Fruit fly (Drosophila melanogaster) whole organism, embryonic: ENCODE results near the gene CG7945.
A peak's percentile ranks its signal among the peaks of the same experiment; 100 is the strongest.

Source experiments
- ATbp ChIP-seq: fragments of 200-800 bp; sonication (Bioruptor generic); optimal IDR thresholded peaks from 2 replicates; lab custom pipeline; 2017; ENCODE audit warnings: missing biosample characterization, mild to moderate bottlenecking, missing genetic modification characterization, missing genetic modification reagents
- Atf-2 ChIP-seq: fragments of 200-800 bp; sonication (Bioruptor generic); optimal IDR thresholded peaks from 2 replicates; lab custom pipeline; 2016; ENCODE audit warnings: missing biosample characterization, missing genetic modification characterization
- Awh ChIP-seq: fragments of 200-800 bp; sonication (Bioruptor generic); IDR thresholded peaks from 2 replicates; pipeline ENCODE4, ENCODE4 v1.3.6; 2022; ENCODE audit warnings: missing biosample characterization, missing genetic modification characterization
- B-H1 ChIP-seq: fragments of 200-800 bp; sonication (Bioruptor generic); IDR thresholded peaks from 3 replicates; pipeline ENCODE4 v1.3.6; 2022; ENCODE audit warnings: missing biosample characterization, missing genetic modification characterization
- CG10979 ChIP-seq: fragments of 200-800 bp; sonication (Bioruptor generic); optimal IDR thresholded peaks from 2 replicates; lab custom pipeline; 2018; ENCODE audit warnings: missing biosample characterization, mild to moderate bottlenecking, missing genetic modification characterization, moderate library complexity
- CG11696 ChIP-seq: fragments of 200-800 bp; sonication (Bioruptor generic); IDR thresholded peaks from 2 replicates; pipeline ENCODE4 v1.3.6; 2022; ENCODE audit warnings: missing biosample characterization, missing genetic modification characterization
- CG15269 ChIP-seq: fragments of 200-800 bp; sonication (Bioruptor generic); optimal IDR thresholded peaks from 2 replicates; lab custom pipeline; 2018; ENCODE audit warnings: missing biosample characterization, mild to moderate bottlenecking, missing genetic modification characterization, moderate library complexity
- CG15479 ChIP-seq: fragments of 200-800 bp; sonication (Bioruptor generic); optimal IDR thresholded peaks from 3 replicates; lab custom pipeline; 2019; ENCODE audit warnings: missing biosample characterization, mild to moderate bottlenecking, missing genetic modification characterization, moderate library complexity
- CG17802 ChIP-seq: fragments of 200-800 bp; sonication (Bioruptor generic); optimal IDR thresholded peaks from 2 replicates; lab custom pipeline; 2018; ENCODE audit warnings: missing biosample characterization, mild to moderate bottlenecking, missing genetic modification characterization, moderate library complexity
- CG18011 ChIP-seq: fragments of 200-800 bp; sonication (Bioruptor generic); optimal IDR thresholded peaks from 2 replicates; lab custom pipeline; 2017; ENCODE audit warnings: missing biosample characterization, missing genetic modification characterization, mild to moderate bottlenecking, moderate library complexity, missing genotype
- CG2202 ChIP-seq: fragments of 200-800 bp; sonication (Bioruptor generic); optimal IDR thresholded peaks from 2 replicates; lab custom pipeline; 2018; ENCODE audit warnings: missing biosample characterization, mild to moderate bottlenecking, missing genetic modification characterization
- CG30020 ChIP-seq: fragments of 200-800 bp; optimal IDR thresholded peaks from 2 replicates; lab custom pipeline; 2019; ENCODE audit warnings: missing biosample characterization, mild to moderate bottlenecking, missing genetic modification characterization, moderate library complexity
- CG31441 ChIP-seq: fragments of 200-800 bp; sonication (Bioruptor generic); IDR thresholded peaks from 2 replicates; pipeline ENCODE4 v1.3.6; 2022; ENCODE audit warnings: missing biosample characterization, missing genetic modification characterization
- CG32767 ChIP-seq: fragments of 200-800 bp; sonication (Bioruptor generic); IDR thresholded peaks from 2 replicates; pipeline ENCODE4 v1.3.6; 2022; ENCODE audit warnings: missing biosample characterization, missing genetic modification characterization
- CG3281 ChIP-seq: fragments of 200-800 bp; sonication (Bioruptor generic); optimal IDR thresholded peaks from 3 replicates; lab custom pipeline; 2017; ENCODE audit warnings: missing biosample characterization, mild to moderate bottlenecking, missing genetic modification characterization
- CG4328 ChIP-seq: fragments of 200-800 bp; sonication (Bioruptor generic); optimal IDR thresholded peaks from 3 replicates; lab custom pipeline; 2017; ENCODE audit warnings: missing biosample characterization, missing genetic modification reagents, missing genetic modification characterization
- CG4820 ChIP-seq: fragments of 200-800 bp; sonication (Bioruptor generic); optimal IDR thresholded peaks from 3 replicates; lab custom pipeline; 2016; ENCODE audit warnings: missing biosample characterization, missing genetic modification characterization
- CG6654 ChIP-seq: fragments of 200-800 bp; sonication (Bioruptor generic); optimal IDR thresholded peaks from 2 replicates; lab custom pipeline; 2017; ENCODE audit warnings: missing biosample characterization, mild to moderate bottlenecking, missing genetic modification characterization
- CG7928 ChIP-seq: fragments of 200-800 bp; sonication (Bioruptor generic); optimal IDR thresholded peaks from 2 replicates; lab custom pipeline; 2017; ENCODE audit warnings: missing biosample characterization, mild to moderate bottlenecking, missing genetic modification characterization
- Doc2 ChIP-seq: fragments of 200-800 bp; sonication (Bioruptor generic); IDR thresholded peaks from 2 replicates; pipeline ENCODE4 v1.3.6; 2022; ENCODE audit warnings: missing biosample characterization, missing genetic modification characterization
- E2f2 ChIP-seq: fragments of 200-800 bp; sonication (Bioruptor generic); IDR thresholded peaks from 2 replicates; pipeline ENCODE4 v1.3.6; 2022; ENCODE audit warnings: missing biosample characterization, missing genetic modification characterization
- Eip74EF ChIP-seq, 2 experiments: fragments of 200-800 bp in 1 of 2; fragments of >200 bp in 1 of 2; sonication (Bioruptor generic) in 1 of 2; optimal IDR thresholded peaks; 2 replicates each; lab custom pipeline; 2017 to 2019; ENCODE audit warnings: missing biosample characterization in 2 of 2, missing genetic modification characterization in 2 of 2, mild to moderate bottlenecking in 1 of 2, moderate library complexity in 1 of 2
- Fer1 ChIP-seq: fragments of 200-800 bp; sonication (Bioruptor generic); optimal IDR thresholded peaks from 2 replicates; lab custom pipeline; 2017; ENCODE audit warnings: missing biosample characterization, mild to moderate bottlenecking, missing genetic modification characterization
- Fer2 ChIP-seq: fragments of 200-800 bp; sonication (Bioruptor generic); optimal IDR thresholded peaks from 2 replicates; lab custom pipeline; 2018; ENCODE audit warnings: missing biosample characterization, mild to moderate bottlenecking, missing genetic modification characterization, moderate library complexity
- HmgZ ChIP-seq: fragments of 200-800 bp; sonication (Bioruptor generic); optimal IDR thresholded peaks from 2 replicates; lab custom pipeline; 2018; ENCODE audit warnings: missing biosample characterization, mild to moderate bottlenecking, missing genetic modification characterization
- Poxn ChIP-seq: fragments of 200-800 bp; sonication (Bioruptor generic); IDR thresholded peaks from 2 replicates; pipeline ENCODE4 v1.3.6; 2022; ENCODE audit warnings: missing biosample characterization, missing genetic modification characterization
- Scr ChIP-seq: fragments of 200-800 bp; sonication (Bioruptor generic); IDR thresholded peaks from 2 replicates; pipeline ENCODE4 v1.3.6; 2022; ENCODE audit warnings: missing biosample characterization, missing genetic modification characterization; ENCODE audit not compliant: partially characterized antibody
- Sin3A ChIP-seq: fragments of >200 bp; optimal IDR thresholded peaks from 2 replicates; lab custom pipeline; 2018
- Six4 ChIP-seq: fragments of 200-800 bp; sonication (Bioruptor generic); optimal IDR thresholded peaks from 2 replicates; lab custom pipeline; 2016; ENCODE audit warnings: missing biosample characterization, missing genetic modification characterization
- al ChIP-seq: fragments of 200-800 bp; sonication (Bioruptor generic); IDR thresholded peaks from 2 replicates; pipeline ENCODE4 v1.3.6; 2022; ENCODE audit warnings: missing biosample characterization, missing genetic modification characterization
- ap ChIP-seq: fragments of 200-800 bp; sonication (Bioruptor generic); IDR thresholded peaks from 2 replicates; pipeline ENCODE4 v1.3.6; 2022; ENCODE audit warnings: missing biosample characterization, missing genetic modification characterization
- btn ChIP-seq: fragments of 200-800 bp; sonication (Bioruptor generic); optimal IDR thresholded peaks from 2 replicates; lab custom pipeline; 2016; ENCODE audit warnings: missing biosample characterization, missing genetic modification characterization
- cad ChIP-seq: fragments of >200 bp; optimal IDR thresholded peaks from 2 replicates; lab custom pipeline; 2017; ENCODE audit warnings: missing biosample characterization, missing genetic modification characterization
- chn ChIP-seq: fragments of 200-800 bp; sonication (Bioruptor generic); optimal IDR thresholded peaks from 2 replicates; lab custom pipeline; 2016; ENCODE audit warnings: missing biosample characterization, missing genetic modification characterization
- croc ChIP-seq: fragments of 200-800 bp; sonication (Bioruptor generic); conservative IDR thresholded peaks from 3 replicates; pipeline ENCODE4 v1.3.6; 2022; ENCODE audit warnings: missing biosample characterization, missing genetic modification characterization
- danr ChIP-seq: fragments of 200-800 bp; sonication (Bioruptor generic); IDR thresholded peaks from 2 replicates; pipeline ENCODE4 v1.3.6; 2022; ENCODE audit warnings: missing biosample characterization, missing genetic modification characterization
- gro ChIP-seq: fragments of 200-800 bp; sonication (Bioruptor generic); optimal IDR thresholded peaks from 2 replicates; lab custom pipeline; 2016; ENCODE audit warnings: missing biosample characterization, missing genetic modification characterization
- hb ChIP-seq: fragments of 200-800 bp; sonication (Bioruptor generic); IDR thresholded peaks from 3 replicates; pipeline ENCODE4 v1.3.6; 2022; ENCODE audit warnings: missing biosample characterization, missing genetic modification characterization; ENCODE audit not compliant: partially characterized antibody
- klu ChIP-seq: fragments of 200-800 bp; sonication (Bioruptor generic); IDR thresholded peaks from 2 replicates; pipeline ENCODE4 v1.3.6; 2022; ENCODE audit warnings: missing biosample characterization, missing genetic modification characterization
- lilli ChIP-seq: fragments of 200-800 bp; sonication (Bioruptor generic); optimal IDR thresholded peaks from 3 replicates; lab custom pipeline; 2016; ENCODE audit warnings: missing biosample characterization, missing genetic modification characterization
- luna ChIP-seq: fragments of 200-800 bp; sonication (Bioruptor generic); optimal IDR thresholded peaks from 2 replicates; lab custom pipeline; 2016; ENCODE audit warnings: missing biosample characterization, missing genetic modification characterization
- nerfin-2 ChIP-seq: fragments of 200-800 bp; sonication (Bioruptor generic); IDR thresholded peaks from 2 replicates; pipeline ENCODE4 v1.3.6; 2022; ENCODE audit warnings: missing biosample characterization, missing genetic modification characterization; ENCODE audit not compliant: partially characterized antibody
- pita ChIP-seq: fragments of 200-800 bp; sonication (Bioruptor generic); optimal IDR thresholded peaks from 2 replicates; lab custom pipeline; 2017; ENCODE audit warnings: missing biosample characterization, mild to moderate bottlenecking, missing genetic modification characterization
- schlank ChIP-seq: fragments of 200-800 bp; sonication (Bioruptor generic); optimal IDR thresholded peaks from 2 replicates; lab custom pipeline; 2018; ENCODE audit warnings: missing biosample characterization, mild to moderate bottlenecking, missing genetic modification characterization
- trem ChIP-seq: fragments of 200-800 bp; optimal IDR thresholded peaks from 3 replicates; lab custom pipeline; 2019; ENCODE audit warnings: missing biosample characterization, mild to moderate bottlenecking, missing genetic modification characterization, moderate library complexity
- tup ChIP-seq: fragments of 200-800 bp; sonication (Bioruptor generic); optimal IDR thresholded peaks from 2 replicates; lab custom pipeline; 2016; ENCODE audit warnings: missing biosample characterization, mild to moderate bottlenecking, missing genetic modification characterization, moderate library complexity
- unpg ChIP-seq: fragments of 200-800 bp; sonication (Bioruptor generic); optimal IDR thresholded peaks from 3 replicates; lab custom pipeline; 2018; ENCODE audit warnings: missing biosample characterization, mild to moderate bottlenecking, missing genetic modification characterization, moderate library complexity

CG7945 gene

dm6 chr3L:15533402-15534129, 9.6 kb upstream of the CG7945 start (continued):
- TF ChIP-seq E2f2 (no peak), CG15479 (GFP tag; lab: Kevin White, UChicago) (no peak), ap (no peak), Six4 (GFP tag; lab: Kevin White, UChicago) (peak; percentile 23), CG4328 (peak; percentile 12), Eip74EF (GFP tag; optimal IDR thresholded peaks at IDR 0.05; lab: Kevin White, UChicago) (peak in 1 of 2 experiments; percentile 49), Sin3A (no peak), Scr (GFP tag; lab: Robert Waterston, UW) (no peak), al (GFP tag; lab: Robert Waterston, UW) (peak; percentile 24; the same call in 1 of the 2 replicates), CG3281 (peak; percentile 26), CG18011 (no peak), Poxn (GFP tag; lab: Robert Waterston, UW) (no peak), CG4820 (GFP tag; lab: Kevin White, UChicago) (no peak), B-H1 (GFP tag; lab: Robert Waterston, UW) (no peak), pita (no peak), CG6654 (GFP tag; lab: Kevin White, UChicago) (no peak), Doc2 (GFP tag; lab: Robert Waterston, UW) (no peak), schlank (no peak), CG10979 (tag; lab: Kevin White, UChicago) (peak; percentile 39), unpg (peak; percentile 41), CG32767 (GFP tag; lab: Robert Waterston, UW) (0 out of 2 replicates have a peak, but pooled peaks have one; percentile 48), cad (GFP tag; lab: Kevin White, UChicago) (no peak), CG11696 (GFP tag; lab: Robert Waterston, UW) (peak; percentile 28; the same call in 1 of the 2 replicates), luna (GFP tag; lab: Kevin White, UChicago) (no peak), trem (tag; lab: Kevin White, UChicago) (peak; percentile 8), CG31441 (GFP tag; lab: Robert Waterston, UW) (no peak), danr (GFP tag; lab: Robert Waterston, UW) (no peak), tup (no peak), chn (GFP tag; lab: Kevin White, UChicago) (no peak), btn (GFP tag; lab: Kevin White, UChicago) (peak; percentile 37), CG30020 (tag; lab: Kevin White, UChicago) (no peak), croc (GFP tag; lab: Robert Waterston, UW) (no peak; the same call in 2 of the 3 replicates), Fer1 (GFP tag; lab: Kevin White, UChicago) (peak; percentile 23), nerfin-2 (GFP tag; lab: Robert Waterston, UW) (no peak), CG17802 (peak; percentile 46), Awh (peak; percentile 12; the same call in 1 of the 2 replicates), CG15269 (tag; lab: Kevin White, UChicago) (peak; percentile 28), klu (GFP tag; lab: Robert Waterston, UW) (no peak), HmgZ (tag; lab: Kevin White, UChicago) (peak; percentile 5), CG2202 (tag; lab: Kevin White, UChicago) (no peak), Fer2 (tag; lab: Kevin White, UChicago) (no peak), ATbp (GFP tag; lab: Kevin White, UChicago) (peak; percentile 36), lilli (peak; percentile 29), CG7928 (GFP tag; lab: Kevin White, UChicago) (no peak), gro (GFP tag; lab: Kevin White, UChicago) (no peak), hb (GFP tag; lab: Robert Waterston, UW) (no peak), Atf-2 (GFP tag; lab: Kevin White, UChicago) (no peak)
- TF ChIP-seq, all 482 proteins: peak for 179
